Fruit fly (Drosophila melanogaster) whole organism, embryonic: ENCODE measurements around the gene Actn.

Source experiments
- BEAF-32 ChIP-seq: fragments of 200-800 bp; sonication (Bioruptor generic); optimal IDR thresholded peaks from 3 replicates; lab custom pipeline; 2017; ENCODE audit warnings: missing biosample characterization, missing genetic modification characterization, mild to moderate bottlenecking, moderate library complexity, missing genetic modification reagents
- C15 ChIP-seq: fragments of 200-800 bp; sonication (Bioruptor generic); IDR thresholded peaks from 3 replicates; pipeline ENCODE4 v1.3.6; 2022; ENCODE audit warnings: missing biosample characterization, missing genetic modification characterization
- CG10565 ChIP-seq: fragments of 200-800 bp; sonication (Bioruptor generic); optimal IDR thresholded peaks from 3 replicates; lab custom pipeline; 2016; ENCODE audit warnings: missing biosample characterization, mild to moderate bottlenecking, missing genetic modification characterization
- CG11560 ChIP-seq: fragments of 200-800 bp; sonication (Bioruptor generic); IDR thresholded peaks from 3 replicates; pipeline ENCODE4 v1.3.6; 2022; ENCODE audit warnings: missing biosample characterization, missing genetic modification characterization
- CG12942 ChIP-seq: fragments of 200-800 bp; sonication (Bioruptor generic); optimal IDR thresholded peaks from 3 replicates; lab custom pipeline; 2016; ENCODE audit warnings: missing biosample characterization, missing genetic modification characterization
- CG14860 ChIP-seq: fragments of 200-800 bp; sonication (Bioruptor generic); IDR thresholded peaks from 3 replicates; pipeline ENCODE4 v1.3.6; 2022; ENCODE audit warnings: missing biosample characterization, missing genetic modification characterization; ENCODE audit not compliant: partially characterized antibody
- CG14965 ChIP-seq: fragments of 200-800 bp; sonication (Bioruptor generic); optimal IDR thresholded peaks from 2 replicates; lab custom pipeline; 2016; ENCODE audit warnings: missing biosample characterization, missing genetic modification characterization, borderline replicate concordance
- CG1603 ChIP-seq: fragments of 200-800 bp; sonication (Bioruptor generic); optimal IDR thresholded peaks from 2 replicates; lab custom pipeline; 2019; ENCODE audit warnings: missing biosample characterization, mild to moderate bottlenecking, missing genetic modification characterization, moderate library complexity
- CG17359 ChIP-seq: fragments of 200-800 bp; sonication (Bioruptor generic); optimal IDR thresholded peaks from 3 replicates; lab custom pipeline; 2018; ENCODE audit warnings: missing biosample characterization, mild to moderate bottlenecking, missing genetic modification characterization, moderate library complexity
- CG17612 ChIP-seq: fragments of 200-800 bp; sonication (Bioruptor generic); IDR thresholded peaks from 2 replicates; pipeline ENCODE4 v1.3.6; 2022; ENCODE audit warnings: missing biosample characterization, missing genetic modification characterization
- CG18011 ChIP-seq: fragments of 200-800 bp; sonication (Bioruptor generic); optimal IDR thresholded peaks from 2 replicates; lab custom pipeline; 2017; ENCODE audit warnings: missing biosample characterization, missing genetic modification characterization, mild to moderate bottlenecking, moderate library complexity, missing genotype
- CG18599 ChIP-seq: fragments of 200-800 bp; sonication (Bioruptor generic); optimal IDR thresholded peaks from 3 replicates; lab custom pipeline; 2017; ENCODE audit warnings: missing biosample characterization, missing genetic modification characterization, mild to moderate bottlenecking, moderate library complexity, missing genetic modification reagents
- CG18619 ChIP-seq: fragments of 200-800 bp; sonication (Bioruptor generic); optimal IDR thresholded peaks from 3 replicates; lab custom pipeline; 2017; ENCODE audit warnings: missing biosample characterization, mild to moderate bottlenecking, missing genetic modification characterization
- CG2202 ChIP-seq: fragments of 200-800 bp; sonication (Bioruptor generic); optimal IDR thresholded peaks from 2 replicates; lab custom pipeline; 2018; ENCODE audit warnings: missing biosample characterization, mild to moderate bottlenecking, missing genetic modification characterization
- CG2712 ChIP-seq: fragments of 200-800 bp; optimal IDR thresholded peaks from 3 replicates; lab custom pipeline; 2019; ENCODE audit warnings: missing biosample characterization, mild to moderate bottlenecking, missing genetic modification characterization, moderate library complexity
- CG3407 ChIP-seq: fragments of 200-800 bp; sonication (Bioruptor generic); optimal IDR thresholded peaks from 2 replicates; lab custom pipeline; 2018; ENCODE audit warnings: missing biosample characterization, mild to moderate bottlenecking, missing genetic modification characterization
- CG3847 ChIP-seq: fragments of 200-800 bp; sonication (Bioruptor generic); IDR thresholded peaks from 2 replicates; pipeline ENCODE4 v1.3.6; 2022; ENCODE audit warnings: missing biosample characterization, missing genetic modification characterization
- CG4820 ChIP-seq: fragments of 200-800 bp; sonication (Bioruptor generic); optimal IDR thresholded peaks from 3 replicates; lab custom pipeline; 2016; ENCODE audit warnings: missing biosample characterization, missing genetic modification characterization
- CG4854 ChIP-seq: fragments of 200-800 bp; sonication (Bioruptor generic); optimal IDR thresholded peaks from 2 replicates; lab custom pipeline; 2016; ENCODE audit warnings: missing biosample characterization, missing genetic modification characterization, inconsistent platforms
- CG6254 ChIP-seq: fragments of 200-800 bp; sonication (Bioruptor generic); optimal IDR thresholded peaks from 3 replicates; lab custom pipeline; 2017; ENCODE audit warnings: mild to moderate bottlenecking, missing biosample characterization, missing genetic modification reagents, missing genetic modification characterization
- CG6272 ChIP-seq: fragments of 200-800 bp; sonication (Bioruptor generic); IDR thresholded peaks from 2 replicates; pipeline ENCODE4 v1.3.6; 2022; ENCODE audit warnings: missing biosample characterization, missing genetic modification characterization
- CG6791 ChIP-seq: fragments of 200-800 bp; sonication (Bioruptor generic); IDR thresholded peaks from 3 replicates; pipeline ENCODE4 v1.3.6; 2022; ENCODE audit warnings: missing biosample characterization, missing genetic modification characterization; ENCODE audit not compliant: partially characterized antibody
- CG7745 ChIP-seq: fragments of 200-800 bp; sonication (Bioruptor generic); optimal IDR thresholded peaks from 2 replicates; lab custom pipeline; 2018; ENCODE audit warnings: missing biosample characterization, mild to moderate bottlenecking, missing genetic modification characterization, moderate library complexity
- Doc2 ChIP-seq: fragments of 200-800 bp; sonication (Bioruptor generic); IDR thresholded peaks from 2 replicates; pipeline ENCODE4 v1.3.6; 2022; ENCODE audit warnings: missing biosample characterization, missing genetic modification characterization
- Fer3 ChIP-seq: fragments of 200-800 bp; sonication (Bioruptor generic); optimal IDR thresholded peaks from 2 replicates; lab custom pipeline; 2018; ENCODE audit warnings: missing biosample characterization, mild to moderate bottlenecking, missing genetic modification characterization, moderate library complexity
- HHEX ChIP-seq: fragments of 200-800 bp; sonication (Bioruptor generic); optimal IDR thresholded peaks from 3 replicates; lab custom pipeline; 2017; ENCODE audit warnings: missing biosample characterization, mild to moderate bottlenecking, missing genetic modification characterization, missing genetic modification reagents
- NK7.1 ChIP-seq: fragments of 200-800 bp; sonication (Bioruptor generic); optimal IDR thresholded peaks from 3 replicates; lab custom pipeline; 2016; ENCODE audit warnings: missing biosample characterization, missing genetic modification characterization
- Oli ChIP-seq: fragments of 200-800 bp; sonication (Bioruptor generic); optimal IDR thresholded peaks from 2 replicates; lab custom pipeline; 2018; ENCODE audit warnings: missing biosample characterization, mild to moderate bottlenecking, missing genetic modification characterization, moderate library complexity
- Sox100B ChIP-seq: fragments of 200-800 bp; sonication (Bioruptor generic); optimal IDR thresholded peaks from 3 replicates; lab custom pipeline; 2018; ENCODE audit warnings: missing biosample characterization, mild to moderate bottlenecking, missing genetic modification characterization
- Trl ChIP-seq, 3 experiments: fragments of >200 bp in 2 of 3; fragments of 200-800 bp in 1 of 3; sonication (Bioruptor generic) in 1 of 3; optimal IDR thresholded peaks; 2 replicates in 1 of 3; 3 replicates in 2 of 3; lab custom pipeline; 2016 to 2017; ENCODE audit warnings: missing biosample characterization in 1 of 3, missing genetic modification characterization in 1 of 3
- Xbp1 ChIP-seq: fragments of 200-800 bp; sonication (Bioruptor generic); optimal IDR thresholded peaks from 3 replicates; lab custom pipeline; 2016; ENCODE audit warnings: missing biosample characterization, mild to moderate bottlenecking, missing genetic modification characterization
- al ChIP-seq: fragments of 200-800 bp; sonication (Bioruptor generic); IDR thresholded peaks from 2 replicates; pipeline ENCODE4 v1.3.6; 2022; ENCODE audit warnings: missing biosample characterization, missing genetic modification characterization
- aop ChIP-seq: fragments of 200-800 bp; sonication (Bioruptor generic); IDR thresholded peaks from 2 replicates; pipeline ENCODE4 v1.3.6; 2022; ENCODE audit warnings: missing biosample characterization, missing genetic modification characterization
- chif ChIP-seq, 2 experiments: fragments of 200-800 bp; sonication (Bioruptor generic); optimal IDR thresholded peaks; 3 replicates each; lab custom pipeline; 2016; ENCODE audit warnings: missing biosample characterization in 2 of 2, missing genetic modification characterization in 2 of 2
- chm ChIP-seq: fragments of 200-800 bp; sonication (Bioruptor generic); IDR thresholded peaks from 2 replicates; pipeline ENCODE4 v1.3.6; 2022; ENCODE audit warnings: missing biosample characterization, missing genetic modification characterization
- ewg ChIP-seq: fragments of 200-800 bp; sonication (Bioruptor generic); optimal IDR thresholded peaks from 3 replicates; lab custom pipeline; 2017; ENCODE audit warnings: mild to moderate bottlenecking, missing biosample characterization, missing genetic modification reagents, missing genetic modification characterization
- gro ChIP-seq: fragments of 200-800 bp; sonication (Bioruptor generic); optimal IDR thresholded peaks from 2 replicates; lab custom pipeline; 2016; ENCODE audit warnings: missing biosample characterization, missing genetic modification characterization
- hth ChIP-seq: fragments of >200 bp; optimal IDR thresholded peaks from 2 replicates; lab custom pipeline; 2017; ENCODE audit warnings: inconsistent platforms
- nmo ChIP-seq: fragments of 200-800 bp; sonication (Bioruptor generic); optimal IDR thresholded peaks from 2 replicates; lab custom pipeline; 2018; ENCODE audit warnings: missing biosample characterization, mild to moderate bottlenecking, missing genetic modification characterization, moderate library complexity
- org-1 ChIP-seq: fragments of 200-800 bp; sonication (Bioruptor generic); optimal IDR thresholded peaks from 2 replicates; lab custom pipeline; 2017; ENCODE audit warnings: missing biosample characterization, missing genetic modification characterization
- pho ChIP-seq: fragments of 200-800 bp; sonication (Bioruptor generic); optimal IDR thresholded peaks from 2 replicates; lab custom pipeline; 2016; ENCODE audit warnings: missing biosample characterization, missing genetic modification characterization
- pzg ChIP-seq: fragments of 200-800 bp; sonication (Bioruptor generic); optimal IDR thresholded peaks from 3 replicates; lab custom pipeline; 2018; ENCODE audit warnings: missing biosample characterization, mild to moderate bottlenecking, missing genetic modification characterization, moderate library complexity
- row ChIP-seq: fragments of 200-800 bp; sonication (Bioruptor generic); IDR thresholded peaks from 3 replicates; pipeline ENCODE4 v1.3.6; 2022; ENCODE audit warnings: missing biosample characterization, missing genetic modification characterization
- schlank ChIP-seq: fragments of 200-800 bp; sonication (Bioruptor generic); optimal IDR thresholded peaks from 2 replicates; lab custom pipeline; 2018; ENCODE audit warnings: missing biosample characterization, mild to moderate bottlenecking, missing genetic modification characterization
- seq ChIP-seq: fragments of 200-800 bp; sonication (Bioruptor generic); IDR thresholded peaks from 2 replicates; pipeline ENCODE4 v1.3.6; 2022; ENCODE audit warnings: missing biosample characterization, missing genetic modification characterization
- sob ChIP-seq: fragments of 200-800 bp; sonication (Bioruptor generic); IDR thresholded peaks from 2 replicates; pipeline ENCODE4 v1.3.6; 2022; ENCODE audit warnings: missing biosample characterization, missing genetic modification characterization
- sqz ChIP-seq: fragments of 200-800 bp; sonication (Bioruptor generic); optimal IDR thresholded peaks from 3 replicates; lab custom pipeline; 2018; ENCODE audit warnings: missing biosample characterization, mild to moderate bottlenecking, missing genetic modification characterization
- tna ChIP-seq: fragments of 200-800 bp; sonication (Bioruptor generic); IDR thresholded peaks from 2 replicates; pipeline ENCODE4 v1.3.6; 2022; ENCODE audit warnings: missing biosample characterization, missing genetic modification characterization; ENCODE audit not compliant: partially characterized antibody
- toy ChIP-seq: fragments of 200-800 bp; sonication (Bioruptor generic); IDR thresholded peaks from 2 replicates; pipeline ENCODE4 v1.3.6; 2022; ENCODE audit warnings: missing biosample characterization, missing genetic modification characterization
- yki ChIP-seq: fragments of >200 bp; optimal IDR thresholded peaks from 3 replicates; lab custom pipeline; 2018

Gene Actn

DNA sequence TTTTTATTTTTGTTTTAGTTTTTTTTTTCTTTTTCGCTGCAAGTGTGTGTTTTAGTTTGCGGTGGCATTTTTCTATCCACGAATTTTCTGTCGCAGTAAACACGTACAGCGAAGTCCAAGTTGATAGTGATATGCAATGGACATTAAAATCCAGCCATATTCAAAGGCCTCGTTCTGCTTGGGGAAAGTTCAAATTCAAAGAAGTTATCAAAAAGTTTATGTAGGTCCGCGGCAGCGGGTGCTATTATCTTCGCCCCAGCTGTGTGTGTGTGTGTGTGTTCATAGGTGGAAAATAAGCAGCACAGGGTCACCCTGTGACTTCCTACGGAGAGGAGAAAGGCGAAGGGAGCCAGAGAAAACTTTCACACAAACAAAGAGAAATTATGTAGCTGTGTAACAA lies 45.4 kb upstream of the Actn start (continued):
- TF ChIP-seq Fer3 (tag; lab: Kevin White, UChicago) (peak; percentile 18), CG6254 (GFP tag; lab: Kevin White, UChicago) (peak; percentile 99), HHEX (GFP tag; lab: Kevin White, UChicago) (peak; percentile 15), sob (GFP tag; lab: Robert Waterston, UW) (peak; percentile 47; the same call in 1 of the 2 replicates), gro (no peak), org-1 (GFP tag; lab: Kevin White, UChicago) (peak; percentile 54), CG17612 (GFP tag; lab: Robert Waterston, UW) (no peak), CG4854 (GFP tag; lab: Kevin White, UChicago) (no peak), sqz (no peak), NK7.1 (GFP tag; lab: Kevin White, UChicago) (no peak), CG7745 (no peak), CG11560 (no peak), CG18619 (GFP tag; lab: Kevin White, UChicago) (peak; percentile 71), schlank (peak; percentile 26), CG4820 (GFP tag; lab: Kevin White, UChicago) (peak; percentile 16), Sox100B (GFP tag; lab: Kevin White, UChicago) (peak; percentile 49), CG18011 (GFP tag; lab: Kevin White, UChicago) (peak; percentile 29), BEAF-32 (GFP tag; lab: Kevin White, UChicago) (no peak), Oli (tag; lab: Kevin White, UChicago) (peak; percentile 68), row (GFP tag; lab: Robert Waterston, UW) (peak; percentile 79), tna (GFP tag; lab: Robert Waterston, UW) (no peak), CG3407 (GFP tag; lab: Kevin White, UChicago) (peak; percentile 62), CG2202 (tag; lab: Kevin White, UChicago) (no peak), pzg (GFP tag; lab: Kevin White, UChicago) (no peak), toy (0 out of 2 replicates have a peak, but pooled peaks have one; percentile 32), aop (no peak), CG6791 (GFP tag; lab: Robert Waterston, UW) (no peak), CG17359 (peak; percentile 56), seq (GFP tag; lab: Robert Waterston, UW) (peak; percentile 75), nmo (peak; percentile 44), yki (no peak), hth (lab: Kevin White, UChicago) (no peak), CG2712 (tag; lab: Kevin White, UChicago) (peak; percentile 69), Xbp1 (peak; percentile 60), C15 (no peak), CG10565 (GFP tag; lab: Kevin White, UChicago) (no peak), CG14965 (GFP tag; lab: Kevin White, UChicago) (no peak), chm (GFP tag; lab: Robert Waterston, UW) (peak; percentile 81), CG1603 (tag; lab: Kevin White, UChicago) (peak; percentile 86), CG14860 (GFP tag; lab: Robert Waterston, UW) (no peak), CG18599 (GFP tag; lab: Kevin White, UChicago) (peak; percentile 66), Doc2 (GFP tag; lab: Robert Waterston, UW) (no peak), al (GFP tag; lab: Robert Waterston, UW) (0 out of 2 replicates have a peak, but pooled peaks have one; percentile 27), pho (GFP tag; lab: Kevin White, UChicago) (no peak), chif (GFP tag; optimal IDR thresholded peaks at IDR 0.05; lab: Kevin White, UChicago) (peak; percentile 42 to 46), Trl (optimal IDR thresholded peaks at IDR 0.05; lab: Kevin White, UChicago) (no peak), Trl (GFP tag; optimal IDR thresholded peaks at IDR 0.05; lab: Kevin White, UChicago) (peak; percentile 44), ewg (GFP tag; lab: Kevin White, UChicago) (peak; percentile 55), CG12942 (GFP tag; lab: Kevin White, UChicago) (peak; percentile 31), CG3847 (GFP tag; lab: Robert Waterston, UW) (peak; percentile 55; the same call in 1 of the 2 replicates), CG6272 (GFP tag; lab: Robert Waterston, UW) (no peak)
